Worm (Caenorhabditis elegans): ENCODE results near the gene unc-4.

Gene unc-4

DNA sequence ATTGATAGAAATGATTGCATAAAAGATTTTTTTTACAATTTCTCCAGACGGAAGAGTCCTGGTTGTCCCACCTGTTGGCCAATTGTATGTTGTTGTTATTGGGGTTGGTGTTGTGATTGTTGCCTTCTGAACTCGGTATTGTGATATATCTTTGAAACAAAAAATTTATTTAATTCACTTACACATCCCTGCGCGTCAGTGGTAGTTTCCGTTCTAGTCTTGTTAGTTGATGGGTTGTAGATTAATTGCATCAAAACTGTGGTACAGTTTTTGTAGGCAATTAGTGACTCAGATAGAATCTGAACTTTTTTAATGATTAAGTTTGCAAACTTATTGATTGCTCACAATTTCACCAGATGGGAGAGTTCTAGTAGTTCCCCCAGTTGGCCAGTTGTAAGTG lies 4.3 kb upstream of the unc-4 start:
- TF ChIP-seq klf-2 (GFP tag; conservative IDR thresholded peaks at IDR 0.05), result no peak
- TF ChIP-seq med-1 (GFP tag; optimal IDR thresholded peaks at IDR 0.05; ENCODE audit: insufficient read depth), result no peak
- TF ChIP-seq ref-1 (GFP tag; conservative IDR thresholded peaks at IDR 0.05), result no peak
- no peak for TF ChIP-seq cog-1 (tag; optimal IDR thresholded peaks at IDR 0.05)
- TF ChIP-seq flt-1 (GFP tag; IDR thresholded peaks at IDR 0.05), result no peak
- no peak for TF ChIP-seq ztf-29 (GFP tag; IDR thresholded peaks at IDR 0.05)
- no peak for TF ChIP-seq tab-1 (GFP tag; IDR thresholded peaks at IDR 0.05)
- TF ChIP-seq ztf-23 (GFP tag; IDR thresholded peaks at IDR 0.05), result no peak
- no peak for TF ChIP-seq T22C8.4 (GFP tag; IDR thresholded peaks at IDR 0.05)

DNA sequence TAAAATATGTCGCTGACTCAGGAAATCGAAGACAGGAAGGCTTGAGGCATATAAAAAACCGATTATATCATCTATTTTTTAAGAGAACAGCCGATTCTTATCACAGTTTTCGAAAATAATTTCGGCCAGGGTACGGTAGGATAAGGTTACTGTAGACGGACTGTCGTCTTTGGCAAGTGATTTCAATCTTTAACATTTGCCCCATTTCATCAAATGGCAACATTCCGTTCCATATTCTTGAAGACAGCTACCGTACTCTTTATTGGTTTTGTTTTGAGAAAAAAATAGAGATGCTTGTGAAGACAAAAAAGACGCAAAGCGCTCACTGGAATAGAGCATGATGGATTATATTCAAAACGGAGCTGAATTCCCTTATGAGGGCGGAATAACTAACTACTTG lies 1.4 kb downstream of the unc-4 start:
- TF ChIP-seq ztf-29 (GFP tag; IDR thresholded peaks at IDR 0.05), result no peak
- TF ChIP-seq tab-1 (GFP tag; IDR thresholded peaks at IDR 0.05), result no peak
- no peak for TF ChIP-seq med-1 (GFP tag; optimal IDR thresholded peaks at IDR 0.05; ENCODE audit: insufficient read depth)
- no peak for TF ChIP-seq ztf-23 (GFP tag; IDR thresholded peaks at IDR 0.05)
- TF ChIP-seq cog-1 (tag; optimal IDR thresholded peaks at IDR 0.05), result no peak
- no peak for TF ChIP-seq klf-2 (GFP tag; conservative IDR thresholded peaks at IDR 0.05)
- TF ChIP-seq ref-1 (GFP tag; conservative IDR thresholded peaks at IDR 0.05), result no peak
- no peak for TF ChIP-seq T22C8.4 (GFP tag; IDR thresholded peaks at IDR 0.05)
- no peak for TF ChIP-seq flt-1 (GFP tag; IDR thresholded peaks at IDR 0.05)

DNA sequence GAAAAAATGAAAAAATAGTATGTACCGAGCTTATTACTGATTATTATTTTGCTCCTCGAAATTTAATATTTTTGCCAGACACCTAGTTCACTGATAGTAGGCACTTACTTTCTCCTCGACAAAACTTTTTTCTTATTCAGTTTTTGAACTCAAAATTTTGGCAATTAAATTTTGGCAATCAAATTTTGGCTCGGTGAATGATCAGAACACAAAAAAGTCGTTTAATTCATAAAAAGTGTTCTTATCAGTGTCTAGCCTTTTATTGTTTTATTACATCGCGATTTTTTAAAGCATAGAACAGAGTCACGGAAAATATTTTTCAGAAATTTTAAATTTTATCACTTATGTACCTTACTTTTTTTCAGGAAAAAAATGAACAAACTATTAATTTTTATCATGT lies 5.0 kb downstream of the unc-4 start:
- TF ChIP-seq med-1 (GFP tag; optimal IDR thresholded peaks at IDR 0.05; ENCODE audit: insufficient read depth), result no peak
- TF ChIP-seq ref-1 (GFP tag; conservative IDR thresholded peaks at IDR 0.05), result no peak
- TF ChIP-seq cog-1 (tag; optimal IDR thresholded peaks at IDR 0.05), result no peak
- TF ChIP-seq ztf-29 (GFP tag; IDR thresholded peaks at IDR 0.05), result no peak
- no peak for TF ChIP-seq T22C8.4 (GFP tag; IDR thresholded peaks at IDR 0.05)
- TF ChIP-seq ztf-23 (GFP tag; IDR thresholded peaks at IDR 0.05), result no peak
- no peak for TF ChIP-seq klf-2 (GFP tag; conservative IDR thresholded peaks at IDR 0.05)
- no peak for TF ChIP-seq flt-1 (GFP tag; IDR thresholded peaks at IDR 0.05)
- TF ChIP-seq tab-1 (GFP tag; IDR thresholded peaks at IDR 0.05), result no peak

DNA sequence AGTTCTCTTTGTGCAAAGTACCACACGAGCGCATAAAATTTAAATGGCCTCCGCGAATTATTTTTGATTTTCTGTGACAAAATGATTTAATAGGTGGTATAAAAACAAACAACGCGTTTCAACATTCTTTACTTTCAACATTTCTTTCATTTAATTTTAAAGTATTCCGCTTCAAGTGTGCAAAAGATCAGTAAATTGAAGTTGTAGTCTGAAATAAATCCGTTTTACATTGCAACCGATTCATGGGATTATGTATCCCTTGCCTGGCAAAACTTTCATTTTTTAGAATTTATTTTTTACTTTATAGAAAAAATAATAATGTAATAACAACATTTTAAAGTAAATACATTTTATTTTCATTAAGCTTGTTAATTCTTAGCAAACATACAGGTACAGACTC lies 5.7 kb downstream of the unc-4 start, which contains the start of gene F26C11.1:
F26C11.1 (plus strand) TSS at position 301 of the 400 bp plus-strand sequence.
- TF ChIP-seq T22C8.4 (GFP tag; IDR thresholded peaks at IDR 0.05), result no peak
- no peak for TF ChIP-seq ref-1 (GFP tag; conservative IDR thresholded peaks at IDR 0.05)
- no peak for TF ChIP-seq tab-1 (GFP tag; IDR thresholded peaks at IDR 0.05)

DNA sequence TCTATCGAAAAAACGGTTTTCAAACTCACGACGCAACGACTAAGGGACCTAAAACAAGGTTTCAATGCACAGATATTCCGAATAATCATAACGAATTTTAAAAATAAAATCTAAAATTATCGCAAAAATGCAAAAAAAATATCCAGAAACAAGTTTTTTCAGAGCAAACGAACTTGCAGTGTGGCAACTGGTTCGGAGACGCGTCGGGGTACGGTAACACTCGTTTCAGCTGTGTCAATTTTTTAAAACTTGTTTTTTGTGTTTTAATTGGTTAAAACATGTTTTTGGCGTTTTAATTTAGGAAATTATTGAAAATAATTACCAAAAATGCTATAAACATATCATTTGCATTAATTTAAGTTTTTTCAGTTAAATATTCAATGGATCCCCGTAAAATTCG lies 7.8 kb downstream of the unc-4 start, which contains the start of gene C08H9.16:
C08H9.16 (plus strand) TSS at position 370 of the 400 bp plus-strand sequence.
- TF ChIP-seq med-1 (GFP tag; optimal IDR thresholded peaks at IDR 0.05; ENCODE audit: insufficient read depth), result no peak

DNA sequence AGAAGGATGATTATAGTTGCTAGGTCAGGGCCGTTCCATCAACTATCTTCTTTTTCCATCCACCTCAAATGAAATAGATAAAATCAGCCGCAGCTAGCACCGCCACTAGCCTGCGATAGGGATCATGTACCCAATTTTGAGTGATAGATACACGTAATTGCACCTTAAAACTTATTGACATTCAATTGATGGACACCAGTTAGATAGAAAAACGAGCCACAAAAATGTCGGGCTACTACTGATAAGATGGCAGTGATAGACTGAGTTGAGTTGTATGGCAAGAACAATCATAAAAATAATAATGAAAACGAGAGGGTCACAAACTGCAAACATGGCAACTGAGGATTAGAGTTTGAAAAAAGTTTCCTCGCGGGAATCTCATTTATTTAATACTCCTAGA lies 8.4 kb downstream of the unc-4 start:
- TF ChIP-seq klf-2 (GFP tag; conservative IDR thresholded peaks at IDR 0.05), result no peak

DNA sequence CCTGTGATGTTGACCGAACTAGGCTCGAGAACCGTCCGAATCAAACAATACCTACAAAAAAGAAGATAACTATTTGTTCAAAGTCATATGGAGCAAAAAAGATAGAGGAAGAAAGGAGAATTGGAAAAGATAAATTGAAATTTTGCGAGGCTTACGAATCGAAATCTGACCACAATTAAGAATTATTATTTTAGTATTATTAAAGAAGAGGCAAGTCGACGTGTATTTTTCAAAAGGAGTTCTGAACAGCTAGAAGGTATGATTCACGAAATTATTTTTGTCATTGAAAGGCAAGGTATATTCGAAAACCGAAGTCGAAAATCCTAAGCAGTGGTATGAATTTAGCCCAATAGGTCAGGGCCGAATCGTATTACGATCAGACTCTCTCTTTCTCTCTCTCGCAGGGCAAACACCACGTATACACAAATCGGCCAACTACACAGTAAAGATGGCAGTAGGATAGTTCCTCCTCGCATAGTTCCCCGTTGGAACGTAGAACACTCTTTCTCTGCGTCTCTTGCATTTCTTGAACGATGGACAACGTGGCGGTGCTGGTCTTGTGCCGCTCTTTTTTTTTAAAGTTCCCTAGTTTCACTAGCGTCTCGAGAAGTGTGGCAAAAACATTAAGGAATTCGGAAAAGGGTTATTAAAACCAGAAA lies 9.0 kb downstream of the unc-4 start, which contains the start of gene vgln-1:
vgln-1 (minus strand) TSS at position 51 of the 659 bp plus-strand sequence.
- TF ChIP-seq klf-2 (GFP tag; conservative IDR thresholded peaks at IDR 0.05) (no peak), cog-1 (tag; optimal IDR thresholded peaks at IDR 0.05) (no peak)

DNA sequence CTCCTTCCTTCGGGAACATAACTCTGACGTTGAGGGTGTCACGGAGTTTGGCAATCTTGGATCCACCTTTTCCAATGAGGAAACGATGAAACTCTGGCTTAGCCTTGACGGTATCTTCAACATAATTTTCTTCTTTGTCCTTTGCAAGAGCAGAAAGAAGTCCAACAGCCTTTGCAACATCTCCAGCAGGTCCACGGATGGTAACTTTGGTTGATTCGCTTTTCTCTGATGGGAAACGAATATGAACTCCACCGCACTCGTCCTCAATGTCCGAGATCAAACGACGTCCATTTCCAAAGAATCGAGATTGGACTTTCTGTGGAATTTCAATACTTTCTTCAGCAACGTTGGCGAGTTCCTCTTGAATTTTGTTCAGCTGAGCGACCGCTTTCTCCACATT lies 11.6 kb downstream of the unc-4 start:
- TF ChIP-seq T22C8.4 (GFP tag; IDR thresholded peaks at IDR 0.05), result no peak
- no peak for TF ChIP-seq flt-1 (GFP tag; IDR thresholded peaks at IDR 0.05)
- TF ChIP-seq cog-1 (tag; optimal IDR thresholded peaks at IDR 0.05), result no peak
- no peak for TF ChIP-seq ztf-29 (GFP tag; IDR thresholded peaks at IDR 0.05)
- no peak for TF ChIP-seq tab-1 (GFP tag; IDR thresholded peaks at IDR 0.05)
- TF ChIP-seq ref-1 (GFP tag; conservative IDR thresholded peaks at IDR 0.05), result no peak
- no peak for TF ChIP-seq med-1 (GFP tag; optimal IDR thresholded peaks at IDR 0.05; ENCODE audit: insufficient read depth)
- TF ChIP-seq ztf-23 (GFP tag; IDR thresholded peaks at IDR 0.05), result no peak
- no peak for TF ChIP-seq klf-2 (GFP tag; conservative IDR thresholded peaks at IDR 0.05)

DNA sequence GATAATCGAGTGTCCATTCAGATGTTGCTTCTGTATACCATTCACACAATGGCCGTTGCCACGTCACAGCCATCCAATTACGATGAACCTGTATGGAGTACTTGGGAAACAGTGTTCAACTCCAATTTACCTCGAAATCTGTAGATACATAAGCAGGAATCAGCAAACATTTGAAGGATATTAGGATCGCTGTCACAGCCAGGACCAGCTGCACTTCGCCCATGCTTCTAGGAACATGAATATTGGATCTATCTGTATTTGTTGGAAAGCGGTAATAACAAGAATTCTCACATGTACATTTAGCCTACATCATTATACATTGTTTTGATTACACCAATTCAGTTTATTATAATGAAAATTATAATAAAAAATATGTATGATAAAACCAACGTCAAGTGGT lies 14.0 kb downstream of the unc-4 start, which contains the start of gene algn-8:
algn-8 (minus strand) TSS at position 227 of the 400 bp plus-strand sequence.
- no peak for TF ChIP-seq ztf-29 (GFP tag; IDR thresholded peaks at IDR 0.05)

DNA sequence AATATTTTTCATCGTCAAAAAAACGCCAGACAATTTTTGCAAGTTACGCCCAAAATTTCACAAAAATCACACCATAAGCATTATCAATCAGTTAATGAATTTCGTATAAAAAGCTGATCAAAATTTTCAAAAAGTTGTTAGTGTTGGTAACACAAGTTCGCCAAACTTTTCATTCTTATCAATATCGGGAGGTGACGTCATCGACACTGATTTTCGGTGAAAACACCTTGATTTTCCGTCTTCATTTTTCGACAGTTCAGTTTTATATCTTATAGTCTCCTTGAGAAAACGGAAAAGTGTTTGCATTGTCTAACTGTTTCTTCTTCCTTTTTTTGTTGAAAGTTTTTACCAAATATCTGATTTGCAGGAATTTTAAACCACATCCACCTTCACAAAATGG lies 19.4 kb downstream of the unc-4 start, which contains the start of gene C08H9.15:
C08H9.15 (plus strand) TSS at position 368 of the 400 bp plus-strand sequence.
- TF ChIP-seq cog-1 (tag; optimal IDR thresholded peaks at IDR 0.05), result no peak
- no peak for TF ChIP-seq T22C8.4 (GFP tag; IDR thresholded peaks at IDR 0.05)
- no peak for TF ChIP-seq med-1 (GFP tag; optimal IDR thresholded peaks at IDR 0.05; ENCODE audit: insufficient read depth)
- no peak for TF ChIP-seq flt-1 (GFP tag; IDR thresholded peaks at IDR 0.05)
- TF ChIP-seq ztf-29 (GFP tag; IDR thresholded peaks at IDR 0.05), result no peak
- TF ChIP-seq ztf-23 (GFP tag; IDR thresholded peaks at IDR 0.05), result no peak
- TF ChIP-seq ref-1 (GFP tag; conservative IDR thresholded peaks at IDR 0.05), result no peak
- no peak for TF ChIP-seq klf-2 (GFP tag; conservative IDR thresholded peaks at IDR 0.05)

DNA sequence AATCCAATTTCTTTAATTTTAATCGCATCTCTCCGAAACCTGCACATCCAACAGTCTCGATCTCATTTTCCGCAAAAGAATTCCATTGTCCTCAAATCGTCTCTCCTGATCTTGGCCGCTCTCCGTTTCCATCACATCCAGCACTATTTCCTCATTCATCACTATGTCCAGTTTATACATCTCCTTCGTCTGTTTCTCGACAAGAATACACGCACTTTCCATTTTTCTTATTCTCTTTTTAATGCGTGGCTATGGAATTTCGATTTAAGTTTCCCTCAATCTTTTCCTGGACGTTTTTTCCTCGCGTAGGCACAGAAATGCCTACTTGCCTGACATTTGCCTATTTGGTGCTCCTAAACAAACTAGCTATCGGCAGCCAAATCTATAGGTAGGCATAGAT lies 20.4 kb downstream of the unc-4 start:
- no peak for TF ChIP-seq ref-1 (GFP tag; conservative IDR thresholded peaks at IDR 0.05)
- no peak for TF ChIP-seq klf-2 (GFP tag; conservative IDR thresholded peaks at IDR 0.05)
- no peak for TF ChIP-seq flt-1 (GFP tag; IDR thresholded peaks at IDR 0.05)
- TF ChIP-seq ztf-23 (GFP tag; IDR thresholded peaks at IDR 0.05), result no peak
- no peak for TF ChIP-seq T22C8.4 (GFP tag; IDR thresholded peaks at IDR 0.05)
- TF ChIP-seq med-1 (GFP tag; optimal IDR thresholded peaks at IDR 0.05; ENCODE audit: insufficient read depth), result no peak
- no peak for TF ChIP-seq ztf-29 (GFP tag; IDR thresholded peaks at IDR 0.05)
- TF ChIP-seq tab-1 (GFP tag; IDR thresholded peaks at IDR 0.05), result no peak
- no peak for TF ChIP-seq cog-1 (tag; optimal IDR thresholded peaks at IDR 0.05)

All from whole organism, midembryonic.